Fruit fly (Drosophila melanogaster): ENCODE measurements around the gene Nrx-IV.
A peak's percentile ranks its signal among the peaks of the same experiment; 100 is the strongest.

The Nrx-IV gene

dm6 chr3L:12129111-12129510 lies 17.2 kb upstream of the Nrx-IV start, which contains the start of gene Lsp2:
Lsp2 (plus strand) TSS chr3L:12129393.
- TF ChIP-seq CG10669 (GFP tag; optimal IDR thresholded peaks at IDR 0.05) (no peak), CG16779 (tag; optimal IDR thresholded peaks at IDR 0.05) (no peak), svp (GFP tag) (peak; percentile 91)

dm6 chr3L:12131918-12132317 lies 14.4 kb upstream of the Nrx-IV start, which contains the start of gene DEF8:
DEF8 (plus strand) TSS chr3L:12132146.
- peak; percentile 55 for TF ChIP-seq CG31627 (GFP tag; optimal IDR thresholded peaks at IDR 0.05)
- TF ChIP-seq CG16779 (tag; optimal IDR thresholded peaks at IDR 0.05) = peak; percentile 29
- peak; percentile 35 for TF ChIP-seq CG9139 (GFP tag; optimal IDR thresholded peaks at IDR 0.05)
- TF ChIP-seq CG6854 (GFP tag; optimal IDR thresholded peaks at IDR 0.05) = peak; percentile 46
- peak; percentile 86 for TF ChIP-seq CG8119 (GFP tag; IDR thresholded peaks at IDR 0.05)
- peak; percentile 67 for TF ChIP-seq Eip78C (GFP tag)
- TF ChIP-seq CG10631 (GFP tag; optimal IDR thresholded peaks at IDR 0.05) = peak; percentile 65
- peak; percentile 79 for TF ChIP-seq CG32006 (GFP tag; optimal IDR thresholded peaks at IDR 0.05)
- peak; percentile 94 for TF ChIP-seq Sox14 (GFP tag; optimal IDR thresholded peaks at IDR 0.05)
- no peak for TF ChIP-seq Smox (GFP tag; optimal IDR thresholded peaks at IDR 0.05)
- peak; percentile 77 for TF ChIP-seq achi (GFP tag; optimal IDR thresholded peaks at IDR 0.05)
- TF ChIP-seq lz (GFP tag; optimal IDR thresholded peaks at IDR 0.05) = peak; percentile 65
- TF ChIP-seq Hr38 (GFP tag; optimal IDR thresholded peaks at IDR 0.05) = no peak
- peak; percentile 18 for TF ChIP-seq Blimp-1 (GFP tag; optimal IDR thresholded peaks at IDR 0.05)
- TF ChIP-seq Met (GFP tag; optimal IDR thresholded peaks at IDR 0.05) = no peak
- TF ChIP-seq Eip93F (GFP tag; optimal IDR thresholded peaks at IDR 0.05) = no peak
- TF ChIP-seq vri (GFP tag; optimal IDR thresholded peaks at IDR 0.05) = no peak
- TF ChIP-seq CG10669 (GFP tag; optimal IDR thresholded peaks at IDR 0.05) = peak; percentile 69
- TF ChIP-seq spab (GFP tag; optimal IDR thresholded peaks at IDR 0.05) = peak; percentile 63
- peak; percentile 84 for TF ChIP-seq Ets96B (tag; optimal IDR thresholded peaks at IDR 0.05)
- peak; percentile 66 for TF ChIP-seq CG11762 (GFP tag; optimal IDR thresholded peaks at IDR 0.05; ENCODE audit: insufficient read depth)
- TF ChIP-seq Gug (GFP tag; IDR thresholded peaks at IDR 0.05) = peak; percentile 82
- TF ChIP-seq svp (GFP tag) = peak; percentile 84
- TF ChIP-seq CG6808 (GFP tag; optimal IDR thresholded peaks at IDR 0.05) = peak; percentile 62
- no peak for TF ChIP-seq Sox102F (GFP tag; optimal IDR thresholded peaks at IDR 0.05)
- no peak for TF ChIP-seq fkh (GFP tag; optimal IDR thresholded peaks at IDR 0.05)
- no peak for TF ChIP-seq pdm3 (GFP tag; optimal IDR thresholded peaks at IDR 0.05)
- peak; percentile 56 for TF ChIP-seq topi (GFP tag; optimal IDR thresholded peaks at IDR 0.05)
- TF ChIP-seq CG6276 (GFP tag; optimal IDR thresholded peaks at IDR 0.05) = peak; percentile 69
- no peak for TF ChIP-seq Eip75B (GFP tag; optimal IDR thresholded peaks at IDR 0.05)
- TF ChIP-seq fd59A (GFP tag; optimal IDR thresholded peaks at IDR 0.05) = peak; percentile 53
- TF ChIP-seq CG8319 (GFP tag; optimal IDR thresholded peaks at IDR 0.05) = peak; percentile 55
- peak; percentile 21 for TF ChIP-seq dac (GFP tag; optimal IDR thresholded peaks at IDR 0.05)
- TF ChIP-seq net (GFP tag; optimal IDR thresholded peaks at IDR 0.05) = peak; percentile 73
- peak; percentile 64 for TF ChIP-seq CG7368 (GFP tag; optimal IDR thresholded peaks at IDR 0.05)
- peak; percentile 51 for TF ChIP-seq CG11294 (GFP tag; IDR thresholded peaks at IDR 0.05)
- peak; percentile 74 for TF ChIP-seq OdsH (GFP tag; optimal IDR thresholded peaks at IDR 0.05)
- peak; percentile 9 for TF ChIP-seq Sox15 (GFP tag; optimal IDR thresholded peaks at IDR 0.05)
- TF ChIP-seq Lpt (GFP tag; optimal IDR thresholded peaks at IDR 0.05) = peak; percentile 68
- TF ChIP-seq CG6792 (GFP tag; optimal IDR thresholded peaks at IDR 0.05) = peak; percentile 59
- peak; percentile 74 for TF ChIP-seq acj6 (GFP tag; optimal IDR thresholded peaks at IDR 0.05)
- TF ChIP-seq CG3032 (tag; optimal IDR thresholded peaks at IDR 0.05) = peak; percentile 80
- TF ChIP-seq esn (GFP tag; optimal IDR thresholded peaks at IDR 0.05) = peak; percentile 74
- TF ChIP-seq dsx (GFP tag; optimal IDR thresholded peaks at IDR 0.05; ENCODE audit: poor library complexity, severe bottlenecking) = peak; percentile 48
- TF ChIP-seq CG1621 (tag; optimal IDR thresholded peaks at IDR 0.05) = peak; percentile 55
- TF ChIP-seq salr (GFP tag; optimal IDR thresholded peaks at IDR 0.05) = peak in 1 of 2 experiments; percentile 31
- TF ChIP-seq CG8632 (GFP tag; optimal IDR thresholded peaks at IDR 0.05) = peak; percentile 77
- peak; percentile 87 for TF ChIP-seq CG34406 (GFP tag; optimal IDR thresholded peaks at IDR 0.05)
- TF ChIP-seq Ets21C (GFP tag; optimal IDR thresholded peaks at IDR 0.05) = peak; percentile 33
- TF ChIP-seq Hr39 (GFP tag; optimal IDR thresholded peaks at IDR 0.05) = peak; percentile 62
